Worm (Caenorhabditis elegans) whole organism, midembryonic: ENCODE measurements around the gene T01H10.11.

Experiments
- T22C8.4 ChIP-seq: fragments of 200-800 bp; sonication (Bioruptor generic); IDR thresholded peaks from 2 replicates; pipeline ENCODE4 v1.3.6; 2022; ENCODE audit warnings: missing genetic modification characterization, missing compliant biosample characterization
- cog-1 ChIP-seq: sonication (generic microtip); optimal IDR thresholded peaks from 2 replicates; lab custom pipeline; 2016; ENCODE audit warnings: missing genetic modification characterization, missing compliant biosample characterization
- flt-1 ChIP-seq: fragments of 200-800 bp; sonication (Bioruptor generic); IDR thresholded peaks from 2 replicates; pipeline ENCODE4 v1.3.6; 2022; ENCODE audit warnings: missing genetic modification characterization, missing compliant biosample characterization
- klf-2 ChIP-seq: fragments of 200-800 bp; sonication (Bioruptor generic); conservative IDR thresholded peaks from 2 replicates; pipeline ENCODE4 v1.3.6; 2022; ENCODE audit warnings: missing genetic modification reagents, missing genetic modification characterization, missing compliant biosample characterization
- ref-1 ChIP-seq: fragments of 200-800 bp; sonication (Bioruptor generic); conservative IDR thresholded peaks from 2 replicates; pipeline ENCODE4 v1.3.6; 2022; ENCODE audit warnings: missing genetic modification reagents, missing genetic modification characterization, missing compliant biosample characterization
- ztf-23 ChIP-seq: fragments of 200-800 bp; sonication (Bioruptor generic); IDR thresholded peaks from 2 replicates; pipeline ENCODE4 v1.3.6; 2022; ENCODE audit warnings: missing genetic modification reagents, missing genetic modification characterization, missing compliant biosample characterization
- ztf-29 ChIP-seq: fragments of 200-800 bp; sonication (Bioruptor generic); IDR thresholded peaks from 2 replicates; pipeline ENCODE4 v1.3.6; 2022; ENCODE audit warnings: missing genetic modification reagents, missing genetic modification characterization, missing compliant biosample characterization

DNA sequence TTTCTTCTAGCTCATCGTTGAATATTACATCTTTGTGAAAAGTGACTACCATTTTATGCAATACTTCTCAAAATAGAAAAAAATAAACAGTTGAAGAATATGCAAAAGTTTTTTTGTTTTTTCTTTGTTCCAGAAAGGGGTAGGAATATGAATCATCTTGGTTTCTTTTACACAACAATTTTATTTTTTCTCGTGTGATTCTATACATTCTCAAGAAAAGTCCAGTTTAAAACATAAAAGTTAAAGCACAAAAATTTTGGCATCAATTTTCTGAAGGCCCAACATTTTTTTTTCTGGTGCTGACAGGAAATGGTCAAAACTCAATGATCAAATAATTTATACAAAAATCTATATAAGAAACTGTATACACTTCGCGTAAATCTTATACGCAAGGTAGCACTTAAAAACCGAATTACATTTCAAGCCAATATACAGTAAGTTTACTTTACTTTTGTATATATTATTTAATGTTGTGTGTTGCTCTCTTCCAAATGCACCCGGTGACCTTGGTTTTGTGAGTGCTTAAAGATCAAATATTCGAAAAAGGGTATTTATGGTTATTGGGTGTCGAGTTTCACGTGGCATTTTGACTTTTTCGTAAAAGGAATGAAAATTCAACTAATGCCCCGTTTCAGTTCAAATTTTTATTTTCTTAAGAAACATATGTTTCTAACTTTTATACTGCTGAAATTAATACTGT, 14.6 kb upstream of the T01H10.11 start, which contains the start of the genes W03G11.2 and lgc-13:
- TF ChIP-seq flt-1 (GFP tag; lab: Robert Waterston, UW), result no peak
- TF ChIP-seq ref-1 (GFP tag; lab: Robert Waterston, UW), result no peak
- no peak for TF ChIP-seq ztf-29 (GFP tag; lab: Robert Waterston, UW)
- TF ChIP-seq ztf-23, result no peak
- no peak for TF ChIP-seq cog-1
- TF ChIP-seq klf-2, result no peak
- TF ChIP-seq T22C8.4, result no peak
